Fruit fly (Drosophila melanogaster) whole organism: Measurements from ENCODE around the gene CG34398.

Source experiments
- CG8478 ChIP-seq: fragments of >200 bp; optimal IDR thresholded peaks from 2 replicates; lab custom pipeline; 2018; ENCODE audit warnings: inconsistent platforms
- Dll ChIP-seq: fragments of >200 bp; optimal IDR thresholded peaks from 2 replicates; lab custom pipeline; 2017
- pan ChIP-seq: fragments of >200 bp; optimal IDR thresholded peaks from 2 replicates; lab custom pipeline; 2017
- psq ChIP-seq: fragments of >200 bp; optimal IDR thresholded peaks from 2 replicates; lab custom pipeline; 2017
- usp ChIP-seq: fragments of >200 bp; optimal IDR thresholded peaks from 2 replicates; lab custom pipeline; 2017; ENCODE audit warnings: missing biosample characterization, missing genetic modification characterization, mixed read lengths

DNA sequence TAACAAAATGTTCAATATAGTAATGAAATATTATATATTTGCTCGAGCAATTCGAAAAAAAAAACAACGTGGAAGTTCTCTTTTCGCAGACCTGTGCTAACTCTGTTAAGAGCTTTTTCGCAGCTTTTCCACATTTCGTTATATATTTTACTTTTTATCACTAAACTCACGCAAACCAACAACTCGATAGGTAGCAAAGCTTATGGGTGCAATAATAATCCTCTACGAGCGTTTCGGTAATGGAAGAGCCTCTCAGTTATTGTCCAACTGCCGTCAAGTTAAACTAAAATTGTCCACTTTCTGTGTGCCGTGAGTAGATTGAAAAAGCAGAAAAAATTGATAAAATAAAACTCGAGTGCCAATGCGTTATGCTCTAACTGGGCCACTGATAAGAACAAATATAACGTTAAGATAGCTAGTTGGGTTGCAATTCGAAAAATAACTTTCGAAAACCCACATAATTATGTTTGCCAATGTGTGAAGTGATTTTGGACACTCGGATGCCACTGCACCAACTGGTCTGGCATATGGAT lies 35.2 kb downstream of the CG34398 start, which contains the start of gene Tsp29Fa:
- TF ChIP-seq pan (no peak), usp (GFP tag; lab: Kevin White, UChicago) (no peak), psq (lab: Kevin White, UChicago) (no peak), Dll (lab: Kevin White, UChicago) (no peak), CG8478 (lab: Kevin White, UChicago) (no peak)
